Fruit fly (Drosophila melanogaster) whole organism, pupa: Measurements from ENCODE around the gene CG42749.

Source experiments
- CG10348 ChIP-seq: fragments of 200-800 bp; sonication (Bioruptor generic); IDR thresholded peaks from 2 replicates; pipeline ENCODE4 v1.3.6; 2022; ENCODE audit warnings: missing biosample characterization, missing genetic modification characterization
- CG12605 ChIP-seq: fragments of 200-800 bp; sonication (Bioruptor generic); IDR thresholded peaks from 2 replicates; pipeline ENCODE4 v1.3.6; 2022; ENCODE audit warnings: missing biosample characterization, missing genetic modification characterization
- CG13204 ChIP-seq: fragments of 200-800 bp; sonication (Bioruptor generic); optimal IDR thresholded peaks from 2 replicates; lab custom pipeline; 2018; ENCODE audit warnings: missing biosample characterization, mild to moderate bottlenecking, missing genetic modification characterization, moderate library complexity
- CG14655 ChIP-seq: fragments of 200-800 bp; sonication (Bioruptor generic); optimal IDR thresholded peaks from 3 replicates; lab custom pipeline; 2017; ENCODE audit warnings: mild to moderate bottlenecking, missing biosample characterization, missing genetic modification reagents, missing genetic modification characterization
- CG15710 ChIP-seq: fragments of 200-800 bp; sonication (Bioruptor generic); optimal IDR thresholded peaks from 2 replicates; lab custom pipeline; 2018; ENCODE audit warnings: missing biosample characterization, mild to moderate bottlenecking, missing genetic modification characterization, moderate library complexity
- CG17806 ChIP-seq: fragments of 200-800 bp; sonication (Bioruptor generic); optimal IDR thresholded peaks from 2 replicates; lab custom pipeline; 2018; ENCODE audit warnings: missing biosample characterization, mild to moderate bottlenecking, missing genetic modification characterization, moderate library complexity
- CG32121 ChIP-seq: fragments of 200-800 bp; sonication (Bioruptor generic); IDR thresholded peaks from 2 replicates; pipeline ENCODE4 v1.3.6; 2022; ENCODE audit warnings: missing biosample characterization, missing genetic modification characterization
- CG34367 ChIP-seq: fragments of 200-800 bp; sonication (Bioruptor generic); optimal IDR thresholded peaks from 2 replicates; lab custom pipeline; 2018; ENCODE audit warnings: missing biosample characterization, mild to moderate bottlenecking, missing genetic modification characterization
- CG4496 ChIP-seq: fragments of 200-800 bp; sonication (Bioruptor generic); IDR thresholded peaks from 3 replicates; pipeline ENCODE4 v1.3.6; 2022; ENCODE audit warnings: missing biosample characterization, missing genetic modification characterization
- CG8159 ChIP-seq: fragments of 200-800 bp; sonication (Bioruptor generic); optimal IDR thresholded peaks from 3 replicates; lab custom pipeline; 2018; ENCODE audit warnings: missing biosample characterization, mild to moderate bottlenecking, missing genetic modification characterization, moderate library complexity
- CG8301 ChIP-seq: fragments of 200-800 bp; sonication (Bioruptor generic); optimal IDR thresholded peaks from 2 replicates; lab custom pipeline; 2018; ENCODE audit warnings: missing biosample characterization, mild to moderate bottlenecking, missing genetic modification characterization
- CG9948 ChIP-seq: fragments of 200-800 bp; sonication (Bioruptor generic); optimal IDR thresholded peaks from 2 replicates; lab custom pipeline; 2018; ENCODE audit warnings: missing biosample characterization, mild to moderate bottlenecking, missing genetic modification characterization, moderate library complexity
- D1 ChIP-seq: fragments of 200-800 bp; sonication (Bioruptor generic); optimal IDR thresholded peaks from 2 replicates; lab custom pipeline; 2018; ENCODE audit warnings: missing biosample characterization, mild to moderate bottlenecking, missing genetic modification characterization, moderate library complexity
- EcR ChIP-seq: fragments of 200-800 bp; sonication (Bioruptor generic); optimal IDR thresholded peaks from 3 replicates; lab custom pipeline; 2019; ENCODE audit warnings: missing biosample characterization, missing genetic modification characterization, mild to moderate bottlenecking, moderate library complexity, missing genetic modification reagents
- Ets98B ChIP-seq: fragments of 200-800 bp; sonication (Bioruptor generic); IDR thresholded peaks from 2 replicates; pipeline ENCODE4 v1.3.6; 2022; ENCODE audit warnings: missing biosample characterization, missing genetic modification characterization
- Pif1A ChIP-seq: fragments of 200-800 bp; sonication (Bioruptor generic); optimal IDR thresholded peaks from 3 replicates; lab custom pipeline; 2016; ENCODE audit warnings: missing biosample characterization, missing genetic modification characterization
- Pif1B ChIP-seq: fragments of 200-800 bp; sonication (Bioruptor generic); optimal IDR thresholded peaks from 3 replicates; lab custom pipeline; 2016; ENCODE audit warnings: missing biosample characterization, missing genetic modification characterization
- Snoo ChIP-seq: fragments of 200-800 bp; sonication (Bioruptor generic); optimal IDR thresholded peaks from 3 replicates; lab custom pipeline; 2017; ENCODE audit warnings: missing biosample characterization, mild to moderate bottlenecking, missing genetic modification characterization, inconsistent platforms
- fd96Ca ChIP-seq: fragments of 200-800 bp; sonication (Bioruptor generic); IDR thresholded peaks from 3 replicates; pipeline ENCODE4 v1.3.6; 2022; ENCODE audit warnings: missing biosample characterization, missing genetic modification characterization
- gl ChIP-seq: fragments of 200-800 bp; sonication (Bioruptor generic); optimal IDR thresholded peaks from 2 replicates; lab custom pipeline; 2018; ENCODE audit warnings: missing biosample characterization, mild to moderate bottlenecking, missing genetic modification characterization
- rn ChIP-seq: fragments of 200-800 bp; sonication (Bioruptor generic); IDR thresholded peaks from 2 replicates; pipeline ENCODE4 v1.3.6; 2022; ENCODE audit warnings: missing biosample characterization, missing genetic modification characterization

CG42749 gene

DNA sequence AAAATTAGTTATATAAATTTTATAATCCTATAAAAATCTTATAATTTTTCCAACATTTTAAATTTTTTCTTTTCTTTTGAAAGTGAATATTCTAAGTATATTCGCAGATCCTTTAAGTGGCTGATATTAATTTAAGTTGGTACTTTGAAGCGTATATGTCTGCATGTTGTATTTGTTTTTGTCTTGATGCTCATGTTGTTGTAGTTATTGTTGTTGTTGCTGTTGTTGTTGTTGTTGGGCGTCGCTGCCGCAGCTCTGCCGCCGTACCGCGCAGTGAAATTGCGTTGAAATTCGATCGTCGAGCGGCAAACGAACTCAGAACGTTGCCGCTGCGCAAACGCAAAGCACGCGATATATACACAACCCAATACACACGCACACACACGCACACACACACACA is at the start of gene CG42749:
CG42749 (plus strand) TSS at position 301 of the 400 bp plus-strand sequence.
- no peak for TF ChIP-seq CG14655
- TF ChIP-seq CG13204, result no peak
- TF ChIP-seq gl, result no peak
- TF ChIP-seq CG8159 (tag; lab: Kevin White, UChicago), result no peak
- TF ChIP-seq CG4496 (GFP tag; lab: Robert Waterston, UW), result no peak
- no peak for TF ChIP-seq CG8301
- no peak for TF ChIP-seq EcR
- TF ChIP-seq fd96Ca, result no peak
- no peak for TF ChIP-seq Ets98B (GFP tag; lab: Robert Waterston, UW)
- no peak for TF ChIP-seq CG34367 (tag; lab: Kevin White, UChicago)
- TF ChIP-seq CG10348 (GFP tag; lab: Robert Waterston, UW), result no peak
- TF ChIP-seq Snoo (tag; lab: Kevin White, UChicago), result no peak
- TF ChIP-seq rn (GFP tag; lab: Robert Waterston, UW), result no peak
- no peak for TF ChIP-seq CG15710 (tag; lab: Kevin White, UChicago)
- TF ChIP-seq Pif1A, result no peak
- TF ChIP-seq D1, result no peak
- TF ChIP-seq Pif1B, result no peak
- no peak for TF ChIP-seq CG9948 (tag; lab: Kevin White, UChicago)
- TF ChIP-seq CG12605 (GFP tag; lab: Robert Waterston, UW), result no peak

DNA sequence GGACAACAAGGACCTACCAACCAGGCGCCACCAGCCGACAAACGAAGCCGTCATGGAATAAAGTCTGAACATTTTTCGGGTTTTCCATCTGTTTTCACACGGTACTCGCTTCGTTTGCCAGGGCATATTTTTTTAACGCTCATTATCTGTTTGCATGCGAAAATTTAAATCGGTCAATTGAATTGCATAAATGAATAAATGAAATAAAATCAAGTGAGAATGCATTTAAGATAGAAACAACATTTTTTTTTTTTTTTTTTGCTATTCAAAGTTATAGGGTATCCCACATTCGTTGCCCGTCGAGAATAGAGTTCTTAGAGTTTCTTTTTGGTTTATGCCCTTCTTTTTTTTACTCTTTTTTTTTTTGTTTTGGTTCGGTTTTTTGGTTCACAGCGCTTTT is 10.0 kb upstream of the CG42749 start:
- no peak for TF ChIP-seq Pif1B
- no peak for TF ChIP-seq CG13204
- TF ChIP-seq CG34367 (tag; lab: Kevin White, UChicago), result no peak
- no peak for TF ChIP-seq gl
- peak; percentile 2 for TF ChIP-seq CG8159 (tag; lab: Kevin White, UChicago)

- TF ChIP-seq CG4496 (GFP tag; lab: Robert Waterston, UW), result no peak
- TF ChIP-seq Ets98B (GFP tag; lab: Robert Waterston, UW), result no peak
- no peak for TF ChIP-seq CG32121
- TF ChIP-seq rn (GFP tag; lab: Robert Waterston, UW), result no peak
- TF ChIP-seq CG14655, result no peak
- no peak for TF ChIP-seq CG12605 (GFP tag; lab: Robert Waterston, UW)
- no peak for TF ChIP-seq D1
- TF ChIP-seq CG34367 (tag; lab: Kevin White, UChicago), result no peak
- no peak for TF ChIP-seq CG8301
- no peak for TF ChIP-seq CG15710 (tag; lab: Kevin White, UChicago)
- TF ChIP-seq CG8159 (tag; lab: Kevin White, UChicago), result no peak
- TF ChIP-seq gl, result no peak
Observed at dm6 chrX:5286513-5286912, 9.4 kb upstream of the CG42749 start.

- TF ChIP-seq CG17806 (no peak), CG8159 (tag; lab: Kevin White, UChicago) (no peak), Snoo (tag; lab: Kevin White, UChicago) (no peak), CG13204 (no peak), Ets98B (GFP tag; lab: Robert Waterston, UW) (no peak), CG9948 (tag; lab: Kevin White, UChicago) (no peak), CG34367 (tag; lab: Kevin White, UChicago) (no peak), CG14655 (no peak), D1 (no peak), CG15710 (tag; lab: Kevin White, UChicago) (no peak), EcR (no peak), fd96Ca (no peak), CG10348 (GFP tag; lab: Robert Waterston, UW) (no peak)
Observed at dm6 chrX:5289692-5290091, 6.2 kb upstream of the CG42749 start.

DNA sequence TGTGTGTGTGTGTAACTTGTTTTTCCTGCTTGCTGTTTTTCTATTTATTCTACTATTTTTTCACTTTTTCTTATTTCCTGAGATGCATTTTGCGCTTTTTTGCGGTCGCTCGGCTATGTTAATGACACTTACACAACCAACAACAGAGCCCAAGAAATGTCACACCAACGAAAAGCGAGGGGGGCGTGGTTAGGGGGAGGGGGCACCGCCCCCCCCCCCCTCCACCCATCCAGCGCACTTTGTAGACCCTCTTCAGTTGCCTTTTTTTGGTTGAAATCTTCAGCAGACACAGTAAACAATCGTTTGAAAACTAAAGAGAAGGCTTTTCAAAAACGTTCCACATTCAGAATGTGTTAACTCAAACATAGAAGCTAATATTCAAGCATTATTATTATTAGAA is 2.7 kb upstream of the CG42749 start:
- no peak for TF ChIP-seq EcR
- no peak for TF ChIP-seq fd96Ca
- TF ChIP-seq Snoo (tag; lab: Kevin White, UChicago), result no peak
- TF ChIP-seq rn (GFP tag; lab: Robert Waterston, UW), result no peak

DNA sequence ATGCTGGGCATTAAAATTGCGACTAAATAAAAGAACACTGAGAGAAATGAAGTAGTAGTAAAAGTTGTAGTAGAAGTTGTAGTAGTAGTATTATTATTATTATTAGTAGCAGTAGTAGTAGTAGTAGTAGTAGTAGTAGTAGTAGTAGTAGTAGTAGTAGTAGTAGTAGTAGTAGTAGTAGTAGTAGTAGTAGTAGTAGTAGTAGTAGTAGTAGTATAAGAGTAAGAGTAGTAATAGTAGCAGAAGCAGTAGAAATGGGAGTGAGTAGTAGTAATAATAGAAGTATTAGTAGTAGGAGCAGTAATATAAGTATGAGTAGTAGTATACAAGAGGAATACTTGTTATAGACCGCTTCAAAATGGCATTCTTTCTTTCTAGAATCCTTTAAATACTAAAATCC is 4.1 kb downstream of the CG42749 start:
- TF ChIP-seq CG34367 (tag; lab: Kevin White, UChicago) (no peak), CG8159 (tag; lab: Kevin White, UChicago) (peak; percentile 36)

- peak; percentile 80 for TF ChIP-seq EcR
- TF ChIP-seq Ets98B (GFP tag; lab: Robert Waterston, UW), result no peak
- peak; percentile 56 for TF ChIP-seq gl
- TF ChIP-seq CG34367 (tag; lab: Kevin White, UChicago), result peak; percentile 67
- peak; percentile 74 for TF ChIP-seq CG15710 (tag; lab: Kevin White, UChicago)
- TF ChIP-seq CG8301, result peak; percentile 16
- peak; percentile 29; the same call in 1 of the 3 replicates for TF ChIP-seq CG4496 (GFP tag; lab: Robert Waterston, UW)
- TF ChIP-seq CG13204, result peak; percentile 18
- TF ChIP-seq CG17806, result peak; percentile 57
- peak; percentile 76 for TF ChIP-seq CG8159 (tag; lab: Kevin White, UChicago)
- TF ChIP-seq CG9948 (tag; lab: Kevin White, UChicago), result peak; percentile 65
- TF ChIP-seq Snoo (tag; lab: Kevin White, UChicago), result no peak
- TF ChIP-seq rn (GFP tag; lab: Robert Waterston, UW), result no peak
Observed at dm6 chrX:5300623-5301283, 4.9 kb downstream of the CG42749 start.
